Worm (Caenorhabditis elegans): ENCODE results near the gene C15H11.1.

The C15H11.1 gene

DNA sequence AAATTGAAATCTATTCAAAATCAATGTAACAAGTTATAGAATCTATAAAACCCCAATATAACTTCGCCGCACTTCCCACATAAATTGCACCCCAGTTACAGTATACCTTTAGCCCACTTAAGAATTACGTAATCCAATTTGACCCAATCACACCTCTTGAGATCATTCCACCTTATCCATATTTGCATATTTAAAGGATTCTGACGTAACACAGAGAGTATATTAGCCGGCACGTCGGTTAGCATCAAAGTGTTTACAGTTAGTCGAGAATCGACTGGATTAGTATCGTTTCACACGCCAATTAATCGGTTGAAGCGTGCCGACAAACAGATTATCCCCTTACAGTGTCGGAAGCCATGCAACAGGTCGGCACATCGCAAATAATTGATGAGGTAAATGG lies 40.0 kb downstream of the C15H11.1 start:
- no peak for TF ChIP-seq ceh-24 (tag; optimal IDR thresholded peaks at IDR 0.05)
- TF ChIP-seq fkh-10 (GFP tag; optimal IDR thresholded peaks at IDR 0.05) = no peak
- TF ChIP-seq nhr-232 (tag; optimal IDR thresholded peaks at IDR 0.05) = no peak
- no peak for TF ChIP-seq unc-55 (GFP tag; optimal IDR thresholded peaks at IDR 0.05)
- no peak for TF ChIP-seq syd-9 (tag; optimal IDR thresholded peaks at IDR 0.05)
- TF ChIP-seq ceh-19 (GFP tag; optimal IDR thresholded peaks at IDR 0.05) = no peak
- TF ChIP-seq eyg-1 (tag; optimal IDR thresholded peaks at IDR 0.05) = no peak
- no peak for TF ChIP-seq elt-4 (tag; optimal IDR thresholded peaks at IDR 0.05)
- no peak for TF ChIP-seq ceh-31 (tag; optimal IDR thresholded peaks at IDR 0.05)
- no peak for TF ChIP-seq unc-42 (tag; optimal IDR thresholded peaks at IDR 0.05)
- no peak for TF ChIP-seq ceh-6 (GFP tag; optimal IDR thresholded peaks at IDR 0.05)
- no peak for TF ChIP-seq pag-3 (tag; optimal IDR thresholded peaks at IDR 0.05; ENCODE audit: borderline replicate concordance)
- no peak for TF ChIP-seq ahr-1 (tag; optimal IDR thresholded peaks at IDR 0.05)
- no peak for TF ChIP-seq sox-2 (GFP tag; IDR thresholded peaks at IDR 0.05)
- TF ChIP-seq hlh-15 (tag; optimal IDR thresholded peaks at IDR 0.05) = no peak
- TF ChIP-seq K02D7.2 (tag; optimal IDR thresholded peaks at IDR 0.05) = no peak
- no peak for TF ChIP-seq che-1 (tag; optimal IDR thresholded peaks at IDR 0.05)

DNA sequence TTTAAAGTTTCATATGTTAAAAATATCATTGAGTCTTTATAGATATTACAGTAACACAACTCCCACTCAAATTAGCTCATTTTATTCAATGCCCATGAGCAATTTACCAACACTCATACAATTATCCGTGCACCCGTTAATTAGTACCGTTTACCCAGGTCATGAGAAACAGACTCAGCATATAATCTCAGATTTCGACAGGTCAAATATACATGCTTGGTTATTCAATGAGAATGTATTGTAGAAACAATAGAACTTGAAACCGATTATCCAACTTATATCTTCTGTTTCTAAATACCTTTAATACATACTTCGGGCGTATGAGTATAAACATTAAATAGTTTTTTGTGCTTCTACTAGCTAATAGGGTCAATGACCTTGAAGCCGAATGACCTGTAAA lies 42.6 kb downstream of the C15H11.1 start:
- TF ChIP-seq nhr-11 (tag; optimal IDR thresholded peaks at IDR 0.05) = no peak

DNA sequence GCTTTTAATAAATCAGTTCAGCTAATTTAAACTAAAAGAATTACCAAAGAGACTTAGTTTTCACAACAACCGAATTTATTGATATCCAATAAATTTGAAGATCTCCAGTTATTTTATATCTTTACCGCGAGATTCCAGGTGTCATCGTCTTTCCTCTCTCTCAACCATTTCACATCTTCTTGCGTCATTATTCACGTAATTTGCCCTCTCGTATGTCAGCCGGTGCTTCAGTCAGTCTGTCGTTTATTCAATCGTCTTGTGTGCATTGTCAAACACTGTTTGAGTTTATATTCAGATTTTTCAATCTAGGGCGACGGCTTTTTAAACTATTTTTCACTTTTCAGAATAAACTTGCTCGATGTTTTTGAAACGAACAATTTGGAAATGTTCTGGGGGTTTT lies 43.8 kb downstream of the C15H11.1 start:
- TF ChIP-seq ahr-1 (tag; optimal IDR thresholded peaks at IDR 0.05) = no peak
- TF ChIP-seq tbx-7 (tag; optimal IDR thresholded peaks at IDR 0.05) = no peak
- TF ChIP-seq hlh-30 (tag; optimal IDR thresholded peaks at IDR 0.05; ENCODE audit: insufficient read depth) = no peak
- TF ChIP-seq hlh-15 (tag; optimal IDR thresholded peaks at IDR 0.05) = no peak
- no peak for TF ChIP-seq nfya-1 (tag; optimal IDR thresholded peaks at IDR 0.05)
- TF ChIP-seq tbx-2 (tag; optimal IDR thresholded peaks at IDR 0.05) = no peak
- no peak for TF ChIP-seq ceh-14 (tag; optimal IDR thresholded peaks at IDR 0.05)
- TF ChIP-seq ttx-3 (tag; optimal IDR thresholded peaks at IDR 0.05) = no peak
- TF ChIP-seq nhr-11 (tag; optimal IDR thresholded peaks at IDR 0.05) = no peak
- TF ChIP-seq sox-4 (tag; optimal IDR thresholded peaks at IDR 0.05) = no peak
- no peak for TF ChIP-seq lin-11 (tag; optimal IDR thresholded peaks at IDR 0.05)
- no peak for TF ChIP-seq T23F11.4 (GFP tag; optimal IDR thresholded peaks at IDR 0.05)
- TF ChIP-seq sox-2 (GFP tag; IDR thresholded peaks at IDR 0.05) = no peak
- TF ChIP-seq dve-1 (tag; optimal IDR thresholded peaks at IDR 0.05) = no peak

DNA sequence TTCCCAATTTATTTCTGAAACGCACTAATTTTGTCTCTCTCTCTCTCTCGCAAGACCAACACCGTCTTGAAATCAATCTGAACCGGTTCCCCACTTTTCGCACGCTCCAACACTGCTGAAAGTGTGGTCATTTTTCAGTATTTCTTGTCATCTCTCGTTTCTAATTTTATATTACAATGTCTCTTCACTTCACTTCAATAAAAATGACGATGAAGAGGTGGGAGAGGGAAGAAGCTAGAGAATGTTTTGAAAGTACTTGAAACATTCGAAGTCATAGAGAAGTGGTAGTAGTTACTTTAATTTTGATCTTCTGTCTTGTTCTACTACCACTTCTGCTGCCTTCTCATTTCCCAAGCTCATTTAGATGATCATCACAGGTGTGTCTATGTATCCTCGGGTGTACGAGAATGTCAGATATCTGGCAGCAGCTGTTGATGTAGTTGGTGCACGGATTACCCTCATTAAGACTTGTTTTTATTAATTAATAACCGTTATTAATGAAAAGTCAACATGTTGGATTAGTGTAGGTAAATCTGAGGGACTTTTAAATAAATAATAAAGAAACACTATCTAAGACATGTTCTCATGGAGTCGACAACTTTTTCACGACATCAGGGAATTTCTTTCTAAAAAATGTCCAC lies 44.6 kb downstream of the C15H11.1 start:
- no peak for TF ChIP-seq hlh-30 (tag; optimal IDR thresholded peaks at IDR 0.05; ENCODE audit: insufficient read depth)

DNA sequence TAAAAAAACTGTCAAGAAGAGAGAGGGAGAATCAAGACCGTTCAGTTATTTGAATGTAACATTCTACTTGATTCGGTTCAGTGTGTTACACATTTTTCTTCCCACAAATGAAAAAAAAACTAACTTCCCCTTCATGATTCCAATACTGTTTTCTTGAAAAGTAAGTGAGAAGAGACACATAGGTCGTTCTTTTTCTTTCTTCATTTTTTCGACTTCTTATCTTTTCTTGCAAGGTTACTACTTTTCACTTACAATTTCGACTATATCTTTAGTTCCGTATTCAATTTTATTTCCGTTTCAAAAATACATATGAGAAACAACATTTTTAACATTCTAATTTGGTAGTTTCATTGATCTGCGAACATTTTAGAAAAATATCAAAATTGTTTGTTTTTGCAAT lies 45.6 kb downstream of the C15H11.1 start:
- TF ChIP-seq elt-2 (tag; optimal IDR thresholded peaks at IDR 0.05) = no peak
- no peak for TF ChIP-seq ama-1 (optimal IDR thresholded peaks at IDR 0.05)
- TF ChIP-seq zip-5 (tag; optimal IDR thresholded peaks at IDR 0.05) = no peak
- TF ChIP-seq T23F11.4 (GFP tag; optimal IDR thresholded peaks at IDR 0.05) = no peak
- no peak for TF ChIP-seq ceh-2 (tag; optimal IDR thresholded peaks at IDR 0.05)
- no peak for TF ChIP-seq hlh-13 (GFP tag; optimal IDR thresholded peaks at IDR 0.05)
- TF ChIP-seq che-1 (tag; optimal IDR thresholded peaks at IDR 0.05) = no peak
- no peak for TF ChIP-seq npax-4 (tag; optimal IDR thresholded peaks at IDR 0.05)
- TF ChIP-seq ceh-30 (tag; optimal IDR thresholded peaks at IDR 0.05) = no peak
- no peak for TF ChIP-seq ahr-1 (tag; optimal IDR thresholded peaks at IDR 0.05)
- no peak for TF ChIP-seq ceh-34 (tag; optimal IDR thresholded peaks at IDR 0.05)
- no peak for TF ChIP-seq dve-1 (tag; optimal IDR thresholded peaks at IDR 0.05)
- TF ChIP-seq elt-4 (tag; optimal IDR thresholded peaks at IDR 0.05) = no peak
- no peak for TF ChIP-seq hlh-8 (tag; optimal IDR thresholded peaks at IDR 0.05)
- no peak for TF ChIP-seq lim-6 (tag; optimal IDR thresholded peaks at IDR 0.05)
- no peak for TF ChIP-seq unc-3 (GFP tag; conservative IDR thresholded peaks at IDR 0.05)
- no peak for TF ChIP-seq unc-3 (tag; optimal IDR thresholded peaks at IDR 0.05)
- TF ChIP-seq tbx-2 (tag; optimal IDR thresholded peaks at IDR 0.05) = no peak
- TF ChIP-seq tbx-7 (tag; optimal IDR thresholded peaks at IDR 0.05) = no peak
- TF ChIP-seq ets-4 (tag; optimal IDR thresholded peaks at IDR 0.05) = no peak
- TF ChIP-seq unc-55 (GFP tag; optimal IDR thresholded peaks at IDR 0.05) = no peak
